Fruit fly (Drosophila melanogaster) whole organism, embryonic: ENCODE measurements around the gene CG42815.

ENCODE experiments used
- Adf1 ChIP-seq: fragments of 200-800 bp; sonication (Bioruptor generic); IDR thresholded peaks from 2 replicates; pipeline ENCODE4 v1.3.6; 2022; ENCODE audit warnings: missing biosample characterization, missing genetic modification characterization
- Atf3 ChIP-seq: fragments of 200-800 bp; sonication (Bioruptor generic); optimal IDR thresholded peaks from 3 replicates; lab custom pipeline; 2016; ENCODE audit warnings: missing biosample characterization, missing genetic modification characterization
- CG10147 ChIP-seq: fragments of 200-800 bp; sonication (Bioruptor generic); optimal IDR thresholded peaks from 2 replicates; lab custom pipeline; 2019; ENCODE audit warnings: missing biosample characterization, mild to moderate bottlenecking, missing genetic modification characterization, moderate library complexity
- CG11085 ChIP-seq: fragments of 200-800 bp; sonication (Bioruptor generic); IDR thresholded peaks from 2 replicates; pipeline ENCODE4 v1.3.6; 2022; ENCODE audit warnings: missing biosample characterization, missing genetic modification characterization
- CG11504 ChIP-seq: fragments of 200-800 bp; sonication (Bioruptor generic); optimal IDR thresholded peaks from 3 replicates; lab custom pipeline; 2019; ENCODE audit warnings: missing biosample characterization, mild to moderate bottlenecking, missing genetic modification characterization, moderate library complexity
- CG13123 ChIP-seq: fragments of 200-800 bp; sonication (Bioruptor generic); optimal IDR thresholded peaks from 2 replicates; lab custom pipeline; 2016; ENCODE audit warnings: missing biosample characterization, missing genetic modification characterization
- CG13624 ChIP-seq: fragments of 200-800 bp; sonication (Bioruptor generic); optimal IDR thresholded peaks from 2 replicates; lab custom pipeline; 2016; ENCODE audit warnings: missing biosample characterization, missing genetic modification characterization
- CG13894 ChIP-seq: fragments of 200-800 bp; sonication (Bioruptor generic); optimal IDR thresholded peaks from 3 replicates; lab custom pipeline; 2018; ENCODE audit warnings: missing biosample characterization, mild to moderate bottlenecking, missing genetic modification characterization, moderate library complexity
- CG15011 ChIP-seq: fragments of 200-800 bp; sonication (Bioruptor generic); optimal IDR thresholded peaks from 3 replicates; lab custom pipeline; 2018; ENCODE audit warnings: missing biosample characterization, mild to moderate bottlenecking, missing genetic modification characterization
- CG16779 ChIP-seq: fragments of 200-800 bp; sonication (Bioruptor generic); IDR thresholded peaks from 2 replicates; pipeline ENCODE4 v1.3.6; 2022; ENCODE audit warnings: missing biosample characterization, missing genetic modification characterization
- CG1792 ChIP-seq: fragments of 200-800 bp; sonication (Bioruptor generic); optimal IDR thresholded peaks from 2 replicates; lab custom pipeline; 2016; ENCODE audit warnings: missing biosample characterization, missing genetic modification characterization
- CG2875 ChIP-seq: fragments of 200-800 bp; sonication (Bioruptor generic); optimal IDR thresholded peaks from 2 replicates; lab custom pipeline; 2017; ENCODE audit warnings: missing biosample characterization, mild to moderate bottlenecking, missing genetic modification characterization, missing genetic modification reagents
- CG34376 ChIP-seq: fragments of 200-800 bp; sonication (Bioruptor generic); optimal IDR thresholded peaks from 2 replicates; lab custom pipeline; 2018; ENCODE audit warnings: missing biosample characterization, mild to moderate bottlenecking, missing genetic modification characterization
- CG3995 ChIP-seq: fragments of 200-800 bp; sonication (Bioruptor generic); optimal IDR thresholded peaks from 3 replicates; lab custom pipeline; 2016; ENCODE audit warnings: missing biosample characterization, missing genetic modification characterization
- CG4617 ChIP-seq: fragments of 200-800 bp; sonication (Bioruptor generic); optimal IDR thresholded peaks from 3 replicates; lab custom pipeline; 2016; ENCODE audit warnings: missing biosample characterization, missing genetic modification characterization, borderline replicate concordance
- CG6813 ChIP-seq: fragments of 200-800 bp; sonication (Bioruptor generic); optimal IDR thresholded peaks from 2 replicates; lab custom pipeline; 2017; ENCODE audit warnings: missing biosample characterization, missing genetic modification characterization, mild to moderate bottlenecking, moderate library complexity, missing genetic modification reagents
- CG6854 ChIP-seq: fragments of 200-800 bp; sonication (Bioruptor generic); optimal IDR thresholded peaks from 3 replicates; lab custom pipeline; 2017; ENCODE audit warnings: missing biosample characterization, mild to moderate bottlenecking, missing genetic modification characterization
- CG8281 ChIP-seq: fragments of 200-800 bp; sonication (Bioruptor generic); optimal IDR thresholded peaks from 2 replicates; lab custom pipeline; 2018; ENCODE audit warnings: missing biosample characterization, mild to moderate bottlenecking, missing genetic modification characterization, moderate library complexity
- CG8944 ChIP-seq: fragments of 200-800 bp; sonication (Bioruptor generic); optimal IDR thresholded peaks from 3 replicates; lab custom pipeline; 2016; ENCODE audit warnings: missing biosample characterization, missing genetic modification characterization
- Ets97D ChIP-seq: fragments of 200-800 bp; sonication (Bioruptor generic); optimal IDR thresholded peaks from 3 replicates; lab custom pipeline; 2016; ENCODE audit warnings: missing biosample characterization, missing genetic modification characterization
- Gsc ChIP-seq: fragments of 200-800 bp; sonication (Bioruptor generic); IDR thresholded peaks from 2 replicates; pipeline ENCODE4 v1.3.6; 2022; ENCODE audit warnings: missing biosample characterization, missing genetic modification characterization
- HLH3B ChIP-seq: fragments of 200-800 bp; sonication (Bioruptor generic); IDR thresholded peaks from 2 replicates; pipeline ENCODE4 v1.3.6; 2022; ENCODE audit warnings: missing biosample characterization, missing genetic modification characterization
- HLH54F ChIP-seq: fragments of 200-800 bp; sonication (Bioruptor generic); optimal IDR thresholded peaks from 3 replicates; lab custom pipeline; 2016; ENCODE audit warnings: missing biosample characterization, missing genetic modification characterization
- Hr39 ChIP-seq: fragments of >200 bp; optimal IDR thresholded peaks from 2 replicates; lab custom pipeline; 2017
- Lpt ChIP-seq: fragments of >200 bp; optimal IDR thresholded peaks from 2 replicates; lab custom pipeline; 2018; ENCODE audit warnings: missing biosample characterization, missing genetic modification characterization
- MBD-R2 ChIP-seq: fragments of 200-800 bp; sonication (Bioruptor generic); IDR thresholded peaks from 2 replicates; pipeline ENCODE4 v1.3.6; 2022; ENCODE audit warnings: missing biosample characterization, missing genetic modification characterization
- Med ChIP-seq: fragments of 200-800 bp; sonication (Bioruptor generic); peaks from one replicate; lab custom pipeline; 2016; ENCODE audit warnings: missing biosample characterization, missing genetic modification characterization, mild to moderate bottlenecking, inconsistent platforms, moderate library complexity
- Mrtf ChIP-seq: fragments of 200-800 bp; sonication (Bioruptor generic); IDR thresholded peaks from 3 replicates; pipeline ENCODE4 v1.3.6; 2022; ENCODE audit warnings: missing biosample characterization, missing genetic modification characterization
- Oaz ChIP-seq: fragments of 200-800 bp; sonication (Bioruptor generic); IDR thresholded peaks from 2 replicates; pipeline ENCODE4 v1.3.6; 2022; ENCODE audit warnings: missing biosample characterization, missing genetic modification characterization
- Opbp ChIP-seq: fragments of 200-800 bp; sonication (Bioruptor generic); IDR thresholded peaks from 3 replicates; pipeline ENCODE4 v1.3.6; 2022; ENCODE audit warnings: missing biosample characterization, missing genetic modification characterization; ENCODE audit not compliant: partially characterized antibody
- Sin3A ChIP-seq: fragments of >200 bp; optimal IDR thresholded peaks from 2 replicates; lab custom pipeline; 2018
- al ChIP-seq: fragments of 200-800 bp; sonication (Bioruptor generic); IDR thresholded peaks from 2 replicates; pipeline ENCODE4 v1.3.6; 2022; ENCODE audit warnings: missing biosample characterization, missing genetic modification characterization
- bsh ChIP-seq, 2 experiments: fragments of 200-800 bp; sonication (Bioruptor generic); optimal IDR thresholded peaks; 2 replicates each; lab custom pipeline; 2017 to 2018; ENCODE audit warnings: mild to moderate bottlenecking in 2 of 2, missing biosample characterization in 2 of 2, missing genetic modification characterization in 2 of 2, moderate library complexity in 1 of 2
- chif ChIP-seq, 2 experiments: fragments of 200-800 bp; sonication (Bioruptor generic); optimal IDR thresholded peaks; 3 replicates each; lab custom pipeline; 2016; ENCODE audit warnings: missing biosample characterization in 2 of 2, missing genetic modification characterization in 2 of 2
- chm ChIP-seq: fragments of 200-800 bp; sonication (Bioruptor generic); IDR thresholded peaks from 2 replicates; pipeline ENCODE4 v1.3.6; 2022; ENCODE audit warnings: missing biosample characterization, missing genetic modification characterization
- dan ChIP-seq: fragments of 200-800 bp; sonication (Bioruptor generic); IDR thresholded peaks from 2 replicates; pipeline ENCODE4 v1.3.6; 2022; ENCODE audit warnings: missing biosample characterization, missing genetic modification characterization
- dmrt11E ChIP-seq: fragments of 200-800 bp; sonication (Bioruptor generic); optimal IDR thresholded peaks from 3 replicates; lab custom pipeline; 2018; ENCODE audit warnings: missing biosample characterization, mild to moderate bottlenecking, missing genetic modification characterization, moderate library complexity
- dmrt99B ChIP-seq: fragments of 200-800 bp; sonication (Bioruptor generic); optimal IDR thresholded peaks from 2 replicates; lab custom pipeline; 2018; ENCODE audit warnings: missing biosample characterization, mild to moderate bottlenecking, missing genetic modification characterization, moderate library complexity
- ewg ChIP-seq: fragments of 200-800 bp; sonication (Bioruptor generic); optimal IDR thresholded peaks from 3 replicates; lab custom pipeline; 2017; ENCODE audit warnings: mild to moderate bottlenecking, missing biosample characterization, missing genetic modification reagents, missing genetic modification characterization
- fu2 ChIP-seq: fragments of 200-800 bp; sonication (Bioruptor generic); optimal IDR thresholded peaks from 2 replicates; lab custom pipeline; 2016; ENCODE audit warnings: missing biosample characterization, missing genetic modification characterization
- hb ChIP-seq: fragments of 200-800 bp; sonication (Bioruptor generic); IDR thresholded peaks from 3 replicates; pipeline ENCODE4 v1.3.6; 2022; ENCODE audit warnings: missing biosample characterization, missing genetic modification characterization; ENCODE audit not compliant: partially characterized antibody
- lbe ChIP-seq: fragments of 200-800 bp; sonication (Bioruptor generic); optimal IDR thresholded peaks from 2 replicates; lab custom pipeline; 2016; ENCODE audit warnings: missing biosample characterization, mild to moderate bottlenecking, missing genetic modification characterization
- lmd ChIP-seq: fragments of 200-800 bp; sonication (Bioruptor generic); IDR thresholded peaks from 2 replicates; pipeline ENCODE4 v1.3.6; 2022; ENCODE audit warnings: missing biosample characterization, missing genetic modification characterization
- nerfin-1 ChIP-seq: fragments of 200-800 bp; sonication (Bioruptor generic); optimal IDR thresholded peaks from 3 replicates; lab custom pipeline; 2019; ENCODE audit warnings: missing biosample characterization, mild to moderate bottlenecking, missing genetic modification characterization, moderate library complexity
- nom ChIP-seq: fragments of 200-800 bp; sonication (Bioruptor generic); optimal IDR thresholded peaks from 2 replicates; lab custom pipeline; 2017; ENCODE audit warnings: missing biosample characterization, missing genetic modification characterization, mild to moderate bottlenecking, moderate library complexity, missing genetic modification reagents
- ranshi ChIP-seq: fragments of 200-800 bp; sonication (Bioruptor generic); IDR thresholded peaks from 2 replicates; pipeline ENCODE4 v1.3.6; 2022; ENCODE audit warnings: missing biosample characterization, missing genetic modification characterization
- row ChIP-seq: fragments of 200-800 bp; sonication (Bioruptor generic); IDR thresholded peaks from 3 replicates; pipeline ENCODE4 v1.3.6; 2022; ENCODE audit warnings: missing biosample characterization, missing genetic modification characterization
- run ChIP-seq: fragments of 200-800 bp; sonication (Bioruptor generic); optimal IDR thresholded peaks from 3 replicates; lab custom pipeline; 2018; ENCODE audit warnings: missing biosample characterization, mild to moderate bottlenecking, missing genetic modification characterization
- zf30C ChIP-seq: fragments of 200-800 bp; sonication (Bioruptor generic); optimal IDR thresholded peaks from 3 replicates; lab custom pipeline; 2018; ENCODE audit warnings: missing biosample characterization, mild to moderate bottlenecking, missing genetic modification characterization

Gene CG42815

DNA sequence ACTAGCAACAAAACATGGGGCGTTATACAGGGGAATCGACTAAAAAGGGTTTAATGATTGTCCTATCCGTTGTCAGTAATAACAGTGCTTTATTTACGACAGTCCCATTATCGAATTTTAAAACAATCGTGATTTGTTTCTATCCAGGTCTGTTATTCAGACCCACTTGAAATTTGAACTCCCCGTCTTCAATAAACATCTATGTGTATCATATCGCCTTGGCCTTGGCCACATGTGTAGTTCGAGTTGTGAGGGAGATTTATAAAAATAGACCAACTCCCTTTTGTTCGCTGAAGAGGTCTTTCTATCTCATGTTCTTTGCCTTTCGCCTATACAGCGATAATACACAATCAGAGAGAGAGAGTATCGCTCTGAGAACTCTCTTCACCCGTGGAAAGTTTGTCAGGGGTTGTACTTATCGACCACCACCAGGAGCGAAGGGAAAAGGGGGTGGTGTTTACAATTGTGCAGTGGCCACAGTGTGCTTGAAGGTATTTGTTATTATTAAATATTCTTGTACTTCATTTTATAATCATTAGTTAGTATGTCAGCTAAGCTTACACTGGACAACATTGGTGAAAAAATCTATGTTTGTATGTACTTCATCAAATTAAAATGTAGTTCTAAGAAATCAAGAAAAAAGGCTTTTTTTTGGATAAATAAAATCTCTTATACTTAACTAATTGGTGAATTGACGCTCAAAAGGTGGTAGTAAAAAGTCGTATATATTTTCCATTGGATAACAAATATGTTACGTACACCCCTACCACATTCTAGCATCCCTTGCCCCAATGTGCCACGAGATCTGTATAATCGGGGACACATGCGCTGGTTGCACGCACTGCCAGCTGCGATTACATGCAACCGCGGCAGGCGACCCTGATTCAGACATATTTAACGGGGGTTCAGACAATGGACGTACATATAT lies 33.9 kb downstream of the CG42815 start (continued):
- no peak; the same call in 1 of the 2 replicates for TF ChIP-seq Oaz (GFP tag; lab: Robert Waterston, UW)
- peak; percentile 7 for TF ChIP-seq Ets97D (GFP tag; lab: Kevin White, UChicago)
- peak; percentile 95 for TF ChIP-seq dmrt11E (tag; lab: Kevin White, UChicago)
- TF ChIP-seq CG13624 (GFP tag; lab: Kevin White, UChicago): no peak
- TF ChIP-seq CG10147 (GFP tag; lab: Kevin White, UChicago): peak; percentile 11
- peak; percentile 62 for TF ChIP-seq CG15011 (GFP tag; lab: Kevin White, UChicago)
- TF ChIP-seq Med: peak; percentile 75
- no peak for TF ChIP-seq hb
- TF ChIP-seq Atf3 (GFP tag; lab: Kevin White, UChicago): peak; percentile 44
- peak; percentile 57 for TF ChIP-seq lmd (GFP tag; lab: Robert Waterston, UW)
- no peak for TF ChIP-seq CG3995
- peak; percentile 73 for TF ChIP-seq dan (GFP tag; lab: Robert Waterston, UW)
- peak; percentile 45 for TF ChIP-seq CG8281 (tag; lab: Kevin White, UChicago)
- TF ChIP-seq CG1792 (GFP tag; lab: Kevin White, UChicago): no peak
- TF ChIP-seq Opbp (GFP tag; lab: Robert Waterston, UW): no peak
- no peak for TF ChIP-seq Gsc (GFP tag; lab: Robert Waterston, UW)
- no peak for TF ChIP-seq nom (GFP tag; lab: Kevin White, UChicago)
- TF ChIP-seq HLH3B (GFP tag; lab: Robert Waterston, UW): peak; percentile 64
- TF ChIP-seq Mrtf (GFP tag; lab: Robert Waterston, UW): no peak; the same call in 2 of the 3 replicates
- no peak for TF ChIP-seq Lpt (GFP tag; lab: Kevin White, UChicago)
- TF ChIP-seq ranshi (GFP tag; lab: Robert Waterston, UW): peak; percentile 26; the same call in 1 of the 2 replicates
- peak; percentile 67 for TF ChIP-seq run (tag; lab: Kevin White, UChicago)
- peak; percentile 22 for TF ChIP-seq HLH54F (GFP tag; lab: Kevin White, UChicago)
- TF ChIP-seq nerfin-1 (tag; lab: Kevin White, UChicago): peak; percentile 85
- TF ChIP-seq CG2875 (GFP tag; lab: Kevin White, UChicago): peak; percentile 88
- TF ChIP-seq CG11504 (tag; lab: Kevin White, UChicago): peak; percentile 87
- peak; percentile 49 for TF ChIP-seq CG6854 (GFP tag; lab: Kevin White, UChicago)
- no peak for TF ChIP-seq CG13894 (tag; lab: Kevin White, UChicago)
- peak; percentile 57 for TF ChIP-seq CG34376 (GFP tag; lab: Kevin White, UChicago)
- peak; percentile 54 for TF ChIP-seq CG8944 (GFP tag; lab: Kevin White, UChicago)
- no peak for TF ChIP-seq fu2 (GFP tag; lab: Kevin White, UChicago)
- peak; percentile 31; the same call in 1 of the 2 replicates for TF ChIP-seq chm (GFP tag; lab: Robert Waterston, UW)
- TF ChIP-seq Hr39 (lab: Kevin White, UChicago): no peak
- TF ChIP-seq MBD-R2: no peak
- TF ChIP-seq bsh (GFP tag; optimal IDR thresholded peaks at IDR 0.05; lab: Kevin White, UChicago): peak in 1 of 2 experiments; percentile 88
- TF ChIP-seq lbe (GFP tag; lab: Kevin White, UChicago): no peak
- no peak for TF ChIP-seq Adf1
- TF ChIP-seq zf30C (GFP tag; lab: Kevin White, UChicago): no peak
- peak; percentile 57 to 80 for TF ChIP-seq chif (GFP tag; optimal IDR thresholded peaks at IDR 0.05; lab: Kevin White, UChicago)
- TF ChIP-seq CG6813: peak; percentile 74
- no peak for TF ChIP-seq Sin3A (lab: Kevin White, UChicago)
- TF ChIP-seq al (GFP tag; lab: Robert Waterston, UW): no peak
- TF ChIP-seq CG16779 (GFP tag; lab: Robert Waterston, UW): no peak
- TF ChIP-seq ewg (GFP tag; lab: Kevin White, UChicago): peak; percentile 82
- TF ChIP-seq CG11085 (GFP tag; lab: Robert Waterston, UW): no peak
- TF ChIP-seq row (GFP tag; lab: Robert Waterston, UW): peak; percentile 83
- TF ChIP-seq CG13123 (GFP tag; lab: Kevin White, UChicago): peak; percentile 39
- no peak for TF ChIP-seq CG4617 (GFP tag; lab: Kevin White, UChicago)
- peak; percentile 87 for TF ChIP-seq dmrt99B (tag; lab: Kevin White, UChicago)
